Fruit fly (Drosophila melanogaster): ENCODE results near the gene CG17028.

The CG17028 gene

DNA sequence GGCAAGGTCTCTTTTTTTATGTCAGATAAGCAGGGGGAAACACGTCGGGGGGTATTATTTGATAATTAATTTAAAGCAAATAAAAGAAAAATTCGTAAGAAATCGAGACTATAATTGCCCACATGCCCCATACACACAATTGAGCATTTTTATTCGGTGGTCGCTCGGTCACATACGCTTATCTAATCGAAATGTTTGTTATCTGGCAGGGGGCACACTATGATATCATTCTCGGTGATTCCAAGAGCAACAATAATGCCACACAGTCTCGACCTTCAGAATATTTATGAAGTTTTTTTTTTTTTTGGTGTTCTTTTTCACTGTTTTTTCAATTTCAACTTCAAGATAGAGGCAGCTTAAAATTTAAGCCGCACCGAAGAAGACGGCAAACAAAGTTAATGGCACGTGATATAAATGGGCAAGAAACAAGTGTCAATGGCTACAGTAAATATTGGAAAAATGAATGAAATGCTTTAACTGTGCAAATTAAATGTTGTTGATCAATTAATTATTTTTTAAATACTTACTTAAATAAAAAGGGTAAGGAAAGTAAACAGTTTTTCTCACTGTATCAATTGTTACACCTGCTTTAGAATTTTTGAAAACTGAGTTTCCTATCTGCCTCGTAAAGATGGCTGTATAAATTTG is 21.2 kb downstream of the CG17028 start:
- TF ChIP-seq Myc (optimal IDR thresholded peaks at IDR 0.05) (no peak), psq (optimal IDR thresholded peaks at IDR 0.05) (no peak), ttk (optimal IDR thresholded peaks at IDR 0.05) (no peak), Sin3A (optimal IDR thresholded peaks at IDR 0.05) (no peak), insv (optimal IDR thresholded peaks at IDR 0.05) (no peak), h (optimal IDR thresholded peaks at IDR 0.05) (no peak)

- no peak for TF ChIP-seq Sin3A (optimal IDR thresholded peaks at IDR 0.05)
- TF ChIP-seq psq (optimal IDR thresholded peaks at IDR 0.05), result no peak
- TF ChIP-seq Myc (optimal IDR thresholded peaks at IDR 0.05), result no peak
- no peak for TF ChIP-seq h (optimal IDR thresholded peaks at IDR 0.05)
Measured at dm6 chr3L:16001164-16001679, 22.9 kb downstream of the CG17028 start.

- TF ChIP-seq insv (optimal IDR thresholded peaks at IDR 0.05) (no peak), Sin3A (optimal IDR thresholded peaks at IDR 0.05) (no peak), psq (optimal IDR thresholded peaks at IDR 0.05) (no peak), Myc (optimal IDR thresholded peaks at IDR 0.05) (no peak), ttk (optimal IDR thresholded peaks at IDR 0.05) (no peak), h (optimal IDR thresholded peaks at IDR 0.05) (no peak)
Measured at dm6 chr3L:16002116-16002716, 23.9 kb downstream of the CG17028 start.

dm6 chr3L:16004401-16005237 is 26.3 kb downstream of the CG17028 start, which contains the start of the genes hzg and mRpS31:
hzg (minus strand) TSS chr3L:16004736.
mRpS31 (plus strand) TSS chr3L:16005193.
- TF ChIP-seq psq (optimal IDR thresholded peaks at IDR 0.05), result peak; percentile 14
- no peak for TF ChIP-seq h (optimal IDR thresholded peaks at IDR 0.05)
- no peak for TF ChIP-seq Myc (optimal IDR thresholded peaks at IDR 0.05)
- no peak for TF ChIP-seq Sin3A (optimal IDR thresholded peaks at IDR 0.05)
- no peak for TF ChIP-seq ttk (optimal IDR thresholded peaks at IDR 0.05)

DNA sequence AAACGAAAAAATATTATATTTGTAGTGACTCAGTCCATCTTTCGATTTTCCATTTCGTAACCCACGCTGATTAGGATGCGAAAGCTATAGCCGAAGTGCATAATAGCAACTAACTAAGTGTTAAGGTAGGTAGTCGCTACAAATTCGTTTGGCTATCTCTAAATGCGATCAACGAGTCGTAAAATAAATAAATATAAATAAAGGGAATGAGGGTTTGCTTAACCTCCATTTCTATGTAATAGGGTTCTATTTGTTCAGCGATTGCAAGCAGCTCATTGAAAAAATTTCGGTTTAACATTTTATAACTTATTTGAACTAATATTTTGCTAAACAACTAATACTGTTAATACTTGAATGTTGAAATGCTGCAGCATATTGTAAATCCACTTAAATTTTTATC is 31.9 kb downstream of the CG17028 start:
- TF ChIP-seq ttk (optimal IDR thresholded peaks at IDR 0.05) (no peak), psq (optimal IDR thresholded peaks at IDR 0.05) (no peak), Sin3A (optimal IDR thresholded peaks at IDR 0.05) (no peak)

DNA sequence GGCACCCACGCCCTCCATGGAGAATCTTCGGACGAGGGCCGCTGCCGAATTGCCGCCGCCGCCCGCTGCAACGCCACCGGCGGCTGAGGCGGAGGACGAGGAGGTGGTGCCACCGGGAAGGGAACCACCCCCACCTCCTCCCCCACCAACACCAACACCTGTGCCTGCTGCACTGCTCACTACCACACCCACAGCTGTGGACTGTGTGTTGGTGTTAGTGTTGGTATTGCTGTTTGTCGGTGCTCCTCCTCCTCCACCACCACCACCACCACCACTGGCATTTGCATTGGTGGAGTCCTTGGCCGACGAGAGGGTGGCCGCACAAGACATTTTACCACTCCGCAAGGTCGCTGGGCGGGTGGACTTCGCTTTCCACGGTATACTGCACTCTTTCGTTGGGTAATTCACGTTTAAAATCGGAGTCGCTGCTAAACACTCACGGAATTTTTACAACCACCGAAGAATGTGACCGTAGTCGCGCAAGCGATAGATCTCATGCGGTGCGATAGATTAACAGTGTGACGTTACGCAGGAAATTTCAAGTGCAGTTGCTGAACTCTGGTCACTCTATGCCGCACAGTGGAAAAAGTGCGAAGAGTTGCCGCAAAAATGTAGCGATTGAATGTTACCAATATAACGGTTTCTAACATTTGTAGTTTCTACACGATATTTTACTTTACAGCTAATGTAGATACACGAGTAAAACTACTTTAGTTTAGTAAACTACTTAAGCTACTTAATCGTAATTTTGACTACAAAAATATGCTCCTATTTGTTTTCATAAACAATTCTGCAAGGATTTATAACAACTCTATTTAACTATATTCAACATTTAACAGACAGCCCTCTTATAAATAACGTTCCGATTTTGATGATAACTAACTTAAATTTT is 33.2 kb downstream of the CG17028 start, which contains the start of gene mib1:
Gene mib1, minus strand, starts transcription at position 494 of the 892 bp plus-strand sequence.
- TF ChIP-seq insv (optimal IDR thresholded peaks at IDR 0.05) (no peak), ttk (optimal IDR thresholded peaks at IDR 0.05) (no peak), h (optimal IDR thresholded peaks at IDR 0.05) (no peak), Myc (optimal IDR thresholded peaks at IDR 0.05) (no peak), Sin3A (optimal IDR thresholded peaks at IDR 0.05) (no peak), psq (optimal IDR thresholded peaks at IDR 0.05) (no peak)

- TF ChIP-seq Sin3A (optimal IDR thresholded peaks at IDR 0.05), result no peak
- TF ChIP-seq h (optimal IDR thresholded peaks at IDR 0.05), result no peak
Measured at dm6 chr3L:16012315-16012950, 34.1 kb downstream of the CG17028 start.

dm6 chr3L:16013198-16013982 is 35.1 kb downstream of the CG17028 start:
- TF ChIP-seq Myc (optimal IDR thresholded peaks at IDR 0.05) (no peak), h (optimal IDR thresholded peaks at IDR 0.05) (no peak), Sin3A (optimal IDR thresholded peaks at IDR 0.05) (no peak), psq (optimal IDR thresholded peaks at IDR 0.05) (no peak), insv (optimal IDR thresholded peaks at IDR 0.05) (no peak), ttk (optimal IDR thresholded peaks at IDR 0.05) (no peak)

dm6 chr3L:16014515-16014914 is 36.2 kb downstream of the CG17028 start:
- TF ChIP-seq h (optimal IDR thresholded peaks at IDR 0.05), result no peak
- no peak for TF ChIP-seq Myc (optimal IDR thresholded peaks at IDR 0.05)
- no peak for TF ChIP-seq ttk (optimal IDR thresholded peaks at IDR 0.05)
- no peak for TF ChIP-seq psq (optimal IDR thresholded peaks at IDR 0.05)
